Worm (Caenorhabditis elegans): Measurements from ENCODE around the gene C47E12.13.

- TF ChIP-seq F10B5.3 (tag; optimal IDR thresholded peaks at IDR 0.05) (no peak), jun-1 (tag; optimal IDR thresholded peaks at IDR 0.05) (no peak), ZK546.5 (tag; optimal IDR thresholded peaks at IDR 0.05) (no peak), lsy-2 (tag; optimal IDR thresholded peaks at IDR 0.05) (no peak)
Observed at ce11 chrIV:10036966-10037365, 30.3 kb upstream of the C47E12.13 start, which contains the start of gene F44D12.10.
